In genomic region chr3R:26461226-26461805, dm6 we compare ENCODE assay signal across 1 fruit fly cellular context.
A peak's percentile ranks its signal among the peaks of the same experiment; 100 is the strongest.
TF ChIP-seq lines count a peak whose summit lies in the region.

Gene CG5455 (plus strand): TSS chr3R:26461527.

TF ChIP-seq in whole organism, embryonic, 481 proteins besides CTCF, POLR2A, EP300 and RAD21 (continued from another document):
- TF ChIP-seq CG4282 (GFP tag; optimal IDR thresholded peaks at IDR 0.05; lab: Kevin White, UChicago) (no peak), CG14667 (GFP tag; IDR thresholded peaks at IDR 0.05; lab: Robert Waterston, UW) (no peak), CG32532 (GFP tag; IDR thresholded peaks at IDR 0.05; lab: Robert Waterston, UW) (peak; percentile 69), CG11696 (GFP tag; IDR thresholded peaks at IDR 0.05; lab: Robert Waterston, UW) (0 out of 2 replicates have a peak, but pooled peaks have one; percentile 19), PHDP (tag; optimal IDR thresholded peaks at IDR 0.05; lab: Kevin White, UChicago) (peak; percentile 65), CG2875 (GFP tag; optimal IDR thresholded peaks at IDR 0.05; lab: Kevin White, UChicago) (peak; percentile 14), Dek (tag; optimal IDR thresholded peaks at IDR 0.05; lab: Kevin White, UChicago) (no peak), nerfin-1 (tag; optimal IDR thresholded peaks at IDR 0.05; lab: Kevin White, UChicago) (no peak), CG3847 (GFP tag; IDR thresholded peaks at IDR 0.05; lab: Robert Waterston, UW) (no peak), CG10543 (GFP tag; optimal IDR thresholded peaks at IDR 0.05; lab: Kevin White, UChicago) (peak; percentile 93), CG11093 (GFP tag; IDR thresholded peaks at IDR 0.05; lab: Robert Waterston, UW) (no peak)
